Fruit fly (Drosophila melanogaster) whole organism, embryonic: ENCODE data around the gene CCAP-R.

Experiments
- CG14441 ChIP-seq: fragments of 200-800 bp; sonication (Bioruptor generic); IDR thresholded peaks from 2 replicates; pipeline ENCODE4 v1.3.6; 2022; ENCODE audit warnings: missing biosample characterization, missing genetic modification characterization
- CG14860 ChIP-seq: fragments of 200-800 bp; sonication (Bioruptor generic); IDR thresholded peaks from 3 replicates; pipeline ENCODE4 v1.3.6; 2022; ENCODE audit warnings: missing biosample characterization, missing genetic modification characterization; ENCODE audit not compliant: partially characterized antibody
- CG14965 ChIP-seq: fragments of 200-800 bp; sonication (Bioruptor generic); optimal IDR thresholded peaks from 2 replicates; lab custom pipeline; 2016; ENCODE audit warnings: missing biosample characterization, missing genetic modification characterization, borderline replicate concordance
- CG15479 ChIP-seq: fragments of 200-800 bp; sonication (Bioruptor generic); optimal IDR thresholded peaks from 3 replicates; lab custom pipeline; 2019; ENCODE audit warnings: missing biosample characterization, mild to moderate bottlenecking, missing genetic modification characterization, moderate library complexity
- CG17328 ChIP-seq: fragments of 200-800 bp; sonication (Bioruptor generic); IDR thresholded peaks from 2 replicates; pipeline ENCODE4 v1.3.6; 2022; ENCODE audit warnings: missing biosample characterization, missing genetic modification characterization
- CG1792 ChIP-seq: fragments of 200-800 bp; sonication (Bioruptor generic); optimal IDR thresholded peaks from 2 replicates; lab custom pipeline; 2016; ENCODE audit warnings: missing biosample characterization, missing genetic modification characterization
- CG18764 ChIP-seq: fragments of 200-800 bp; sonication (Bioruptor generic); optimal IDR thresholded peaks from 3 replicates; lab custom pipeline; 2016; ENCODE audit warnings: missing biosample characterization, missing genetic modification characterization
- CG2199 ChIP-seq: fragments of 200-800 bp; sonication (Bioruptor generic); IDR thresholded peaks from 3 replicates; pipeline ENCODE4 v1.3.6; 2022; ENCODE audit warnings: missing biosample characterization, missing genetic modification characterization
- CG30403 ChIP-seq: fragments of 200-800 bp; sonication (Bioruptor generic); optimal IDR thresholded peaks from 3 replicates; lab custom pipeline; 2016; ENCODE audit warnings: missing biosample characterization, missing genetic modification characterization
- CG3065 ChIP-seq: fragments of 200-800 bp; sonication (Bioruptor generic); optimal IDR thresholded peaks from 2 replicates; lab custom pipeline; 2016; ENCODE audit warnings: missing biosample characterization, missing genetic modification characterization
- CG32532 ChIP-seq: fragments of 200-800 bp; sonication (Bioruptor generic); IDR thresholded peaks from 2 replicates; pipeline ENCODE4 v1.3.6; 2022; ENCODE audit warnings: missing biosample characterization, missing genetic modification characterization
- CG6683 ChIP-seq: fragments of 200-800 bp; sonication (Bioruptor generic); optimal IDR thresholded peaks from 2 replicates; lab custom pipeline; 2017; ENCODE audit warnings: missing biosample characterization, mild to moderate bottlenecking, missing genetic modification characterization, missing genetic modification reagents
- CG7745 ChIP-seq: fragments of 200-800 bp; sonication (Bioruptor generic); optimal IDR thresholded peaks from 2 replicates; lab custom pipeline; 2018; ENCODE audit warnings: missing biosample characterization, mild to moderate bottlenecking, missing genetic modification characterization, moderate library complexity
- CG8924 ChIP-seq: fragments of 200-800 bp; optimal IDR thresholded peaks from 3 replicates; lab custom pipeline; 2019; ENCODE audit warnings: missing biosample characterization, mild to moderate bottlenecking, missing genetic modification characterization, moderate library complexity
- CHES-1-like ChIP-seq: fragments of 200-800 bp; sonication (Bioruptor generic); optimal IDR thresholded peaks from 2 replicates; lab custom pipeline; 2016; ENCODE audit warnings: missing biosample characterization, missing genetic modification characterization
- Dp ChIP-seq: fragments of 200-800 bp; sonication (Bioruptor generic); optimal IDR thresholded peaks from 2 replicates; lab custom pipeline; 2018; ENCODE audit warnings: missing biosample characterization, mild to moderate bottlenecking, missing genetic modification characterization, moderate library complexity
- Dref ChIP-seq: fragments of 200-800 bp; sonication (Bioruptor generic); IDR thresholded peaks from 2 replicates; pipeline ENCODE4 v1.3.6; 2022; ENCODE audit warnings: missing biosample characterization, missing genetic modification characterization
- Ets65A ChIP-seq: fragments of 200-800 bp; sonication (Bioruptor generic); peaks from one replicate; lab custom pipeline; 2016; ENCODE audit warnings: missing biosample characterization, missing genetic modification characterization
- Hmr ChIP-seq: fragments of 200-800 bp; sonication (Bioruptor generic); optimal IDR thresholded peaks from 3 replicates; lab custom pipeline; 2017; ENCODE audit warnings: mild to moderate bottlenecking, missing biosample characterization, missing genetic modification reagents, missing genetic modification characterization
- Hsf ChIP-seq: fragments of 200-800 bp; sonication (Bioruptor generic); optimal IDR thresholded peaks from 3 replicates; lab custom pipeline; 2016; ENCODE audit warnings: missing biosample characterization, missing genetic modification characterization
- Kr ChIP-seq: fragments of 200-800 bp; sonication (Bioruptor generic); optimal IDR thresholded peaks from 2 replicates; lab custom pipeline; 2017; ENCODE audit warnings: missing biosample characterization, mild to moderate bottlenecking, missing genetic modification characterization
- Lim3 ChIP-seq: fragments of 200-800 bp; sonication (Bioruptor generic); IDR thresholded peaks from 2 replicates; pipeline ENCODE4 v1.3.6; 2022; ENCODE audit warnings: missing biosample characterization, missing genetic modification characterization
- MBD-R2 ChIP-seq: fragments of 200-800 bp; sonication (Bioruptor generic); IDR thresholded peaks from 2 replicates; pipeline ENCODE4 v1.3.6; 2022; ENCODE audit warnings: missing biosample characterization, missing genetic modification characterization
- Mrtf ChIP-seq: fragments of 200-800 bp; sonication (Bioruptor generic); IDR thresholded peaks from 3 replicates; pipeline ENCODE4 v1.3.6; 2022; ENCODE audit warnings: missing biosample characterization, missing genetic modification characterization
- NfI ChIP-seq: fragments of 200-800 bp; sonication (Bioruptor generic); optimal IDR thresholded peaks from 3 replicates; lab custom pipeline; 2018; ENCODE audit warnings: missing biosample characterization, mild to moderate bottlenecking, missing genetic modification characterization, moderate library complexity
- Oaz ChIP-seq: fragments of 200-800 bp; sonication (Bioruptor generic); IDR thresholded peaks from 2 replicates; pipeline ENCODE4 v1.3.6; 2022; ENCODE audit warnings: missing biosample characterization, missing genetic modification characterization
- Ravus ChIP-seq: fragments of 200-800 bp; sonication (Bioruptor generic); IDR thresholded peaks from 2 replicates; pipeline ENCODE4 v1.3.6; 2022; ENCODE audit warnings: missing biosample characterization, missing genetic modification characterization
- Sry-δ ChIP-seq: fragments of 200-800 bp; sonication (Bioruptor generic); optimal IDR thresholded peaks from 2 replicates; lab custom pipeline; 2016; ENCODE audit warnings: missing biosample characterization, missing genetic modification characterization
- Stat92E ChIP-seq, 3 experiments: fragments of >200 bp in 2 of 3; fragments of 200-800 bp in 1 of 3; sonication (Bioruptor generic) in 1 of 3; optimal IDR thresholded peaks; 2 replicates each; lab custom pipeline; 2017 to 2019; ENCODE audit warnings: missing biosample characterization in 3 of 3, missing genetic modification characterization in 3 of 3, mild to moderate bottlenecking in 1 of 3, moderate library complexity in 1 of 3
- ara ChIP-seq: fragments of 200-800 bp; sonication (Bioruptor generic); IDR thresholded peaks from 2 replicates; pipeline ENCODE4 v1.3.6; 2022; ENCODE audit warnings: missing biosample characterization, missing genetic modification characterization
- bowl ChIP-seq: fragments of 200-800 bp; sonication (Bioruptor generic); IDR thresholded peaks from 2 replicates; pipeline ENCODE4 v1.3.6; 2022; ENCODE audit warnings: missing biosample characterization, missing genetic modification characterization
- cad ChIP-seq: fragments of >200 bp; optimal IDR thresholded peaks from 2 replicates; lab custom pipeline; 2017; ENCODE audit warnings: missing biosample characterization, missing genetic modification characterization
- chif ChIP-seq, 2 experiments: fragments of 200-800 bp; sonication (Bioruptor generic); optimal IDR thresholded peaks; 3 replicates each; lab custom pipeline; 2016; ENCODE audit warnings: missing biosample characterization in 2 of 2, missing genetic modification characterization in 2 of 2
- chinmo ChIP-seq: fragments of 200-800 bp; sonication (Bioruptor generic); IDR thresholded peaks from 4 replicates; pipeline ENCODE4 v1.3.6; 2022; ENCODE audit warnings: missing biosample characterization, missing genetic modification characterization; ENCODE audit not compliant: partially characterized antibody
- cwo ChIP-seq: fragments of 200-800 bp; sonication (Bioruptor generic); optimal IDR thresholded peaks from 3 replicates; lab custom pipeline; 2017; ENCODE audit warnings: missing biosample characterization, missing genetic modification characterization, mild to moderate bottlenecking, moderate library complexity, missing genetic modification reagents
- en ChIP-seq: fragments of 200-800 bp; sonication (Bioruptor generic); optimal IDR thresholded peaks from 2 replicates; lab custom pipeline; 2016; ENCODE audit warnings: missing biosample characterization, missing genetic modification characterization
- h ChIP-seq: fragments of >200 bp; optimal IDR thresholded peaks from 2 replicates; lab custom pipeline; 2017
- inv ChIP-seq: fragments of 200-800 bp; sonication (Bioruptor generic); IDR thresholded peaks from 2 replicates; pipeline ENCODE4 v1.3.6; 2022; ENCODE audit warnings: missing biosample characterization, missing genetic modification characterization; ENCODE audit not compliant: partially characterized antibody
- jigr1 ChIP-seq: fragments of 200-800 bp; sonication (Bioruptor generic); IDR thresholded peaks from 3 replicates; pipeline ENCODE4 v1.3.6; 2022; ENCODE audit warnings: missing biosample characterization, missing genetic modification characterization
- klu ChIP-seq: fragments of 200-800 bp; sonication (Bioruptor generic); IDR thresholded peaks from 2 replicates; pipeline ENCODE4 v1.3.6; 2022; ENCODE audit warnings: missing biosample characterization, missing genetic modification characterization
- lola ChIP-seq, 3 experiments: fragments of >200 bp in 2 of 3; fragments of 200-800 bp in 1 of 3; sonication (Bioruptor generic) in 1 of 3; optimal IDR thresholded peaks; 2 replicates each; lab custom pipeline; 2017 to 2019; ENCODE audit warnings: missing biosample characterization in 3 of 3, missing genetic modification characterization in 3 of 3, mild to moderate bottlenecking in 1 of 3, moderate library complexity in 1 of 3
- nau ChIP-seq: fragments of 200-800 bp; sonication (Bioruptor generic); optimal IDR thresholded peaks from 3 replicates; lab custom pipeline; 2017; ENCODE audit warnings: missing biosample characterization, mild to moderate bottlenecking, missing genetic modification characterization, missing genetic modification reagents
- nerfin-1 ChIP-seq: fragments of 200-800 bp; sonication (Bioruptor generic); optimal IDR thresholded peaks from 3 replicates; lab custom pipeline; 2019; ENCODE audit warnings: missing biosample characterization, mild to moderate bottlenecking, missing genetic modification characterization, moderate library complexity
- phol ChIP-seq: fragments of 200-800 bp; sonication (Bioruptor generic); optimal IDR thresholded peaks from 3 replicates; lab custom pipeline; 2018; ENCODE audit warnings: missing biosample characterization, mild to moderate bottlenecking, missing genetic modification characterization, moderate library complexity
- rib ChIP-seq: fragments of 200-800 bp; sonication (Bioruptor generic); IDR thresholded peaks from 2 replicates; pipeline ENCODE4 v1.3.6; 2022; ENCODE audit warnings: missing biosample characterization, missing genetic modification characterization
- tap ChIP-seq: fragments of 200-800 bp; optimal IDR thresholded peaks from 3 replicates; lab custom pipeline; 2019; ENCODE audit warnings: missing biosample characterization, mild to moderate bottlenecking, missing genetic modification characterization, moderate library complexity
- tio ChIP-seq: fragments of 200-800 bp; sonication (Bioruptor generic); optimal IDR thresholded peaks from 2 replicates; lab custom pipeline; 2017; ENCODE audit warnings: missing biosample characterization, missing genetic modification characterization, inconsistent platforms
- vfl ChIP-seq: fragments of 200-800 bp; sonication (Bioruptor generic); optimal IDR thresholded peaks from 2 replicates; lab custom pipeline; 2016; ENCODE audit warnings: missing biosample characterization, missing genetic modification characterization
- wdn ChIP-seq: fragments of 200-800 bp; sonication (Bioruptor generic); IDR thresholded peaks from 2 replicates; pipeline ENCODE4 v1.3.6; 2022; ENCODE audit warnings: missing biosample characterization, missing genetic modification characterization

Gene CCAP-R

DNA sequence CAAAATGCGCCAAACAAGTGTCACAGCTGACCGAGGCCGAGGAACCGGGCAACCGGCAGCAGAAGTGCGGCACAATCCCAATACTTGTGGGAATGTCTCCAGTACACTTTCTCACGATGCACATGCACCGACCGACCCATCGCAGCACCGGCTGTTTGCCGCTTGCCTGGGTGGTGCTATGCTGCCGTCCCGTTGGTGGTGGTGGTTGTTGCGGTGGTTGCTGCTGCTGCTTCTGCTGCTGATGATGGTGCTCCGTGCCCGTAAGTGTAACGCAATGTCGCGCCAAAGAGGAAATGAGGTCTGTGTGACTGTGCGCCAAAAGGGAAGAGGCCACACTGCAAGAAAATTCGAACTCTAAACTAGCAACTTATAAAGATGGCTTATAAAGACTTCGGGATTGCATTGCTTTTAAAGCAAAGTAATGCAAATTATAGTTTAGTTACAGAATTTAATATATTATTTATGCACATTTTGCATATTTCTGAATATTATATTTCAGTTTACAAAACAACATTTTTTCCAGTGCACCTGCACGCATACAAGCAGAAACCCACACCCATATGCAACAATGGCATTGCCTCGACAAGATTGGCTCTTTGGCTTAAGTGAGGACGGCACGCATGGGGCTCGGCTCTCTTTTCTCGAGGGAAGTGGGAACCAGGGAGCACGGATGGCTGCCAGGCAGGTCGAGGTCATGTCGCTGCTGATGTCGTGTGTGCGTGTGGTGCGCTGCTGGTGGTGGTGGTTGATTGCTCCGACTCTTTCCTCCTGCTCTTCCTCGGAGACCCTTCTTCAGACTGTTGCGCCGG lies 40.3 kb upstream of the CCAP-R start, which contains the start of gene CG43116 (continued):
- TF ChIP-seq tio (GFP tag; lab: Kevin White, UChicago) (peak; percentile 85), Ravus (GFP tag; lab: Robert Waterston, UW) (peak; percentile 32; the same call in 1 of the 2 replicates), inv (GFP tag; lab: Robert Waterston, UW) (no peak), nerfin-1 (peak; percentile 94), Dp (GFP tag; lab: Kevin White, UChicago) (no peak), Hmr (GFP tag; lab: Kevin White, UChicago) (no peak), vfl (GFP tag; lab: Kevin White, UChicago) (no peak), tap (tag; lab: Kevin White, UChicago) (peak; percentile 80), CG18764 (GFP tag; lab: Kevin White, UChicago) (peak; percentile 80), NfI (GFP tag; lab: Kevin White, UChicago) (no peak), CG1792 (GFP tag; lab: Kevin White, UChicago) (no peak), en (GFP tag; lab: Kevin White, UChicago) (peak; percentile 68), cad (GFP tag; lab: Kevin White, UChicago) (no peak), Mrtf (GFP tag; lab: Robert Waterston, UW) (peak; percentile 54; the same call in 1 of the 3 replicates), CG14441 (GFP tag; lab: Robert Waterston, UW) (peak; percentile 53), MBD-R2 (GFP tag; lab: Robert Waterston, UW) (no peak), chinmo (GFP tag; lab: Robert Waterston, UW) (no peak), CG7745 (tag; lab: Kevin White, UChicago) (peak; percentile 76), rib (GFP tag; lab: Robert Waterston, UW) (no peak), CHES-1-like (GFP tag; lab: Kevin White, UChicago) (no peak), CG17328 (peak; percentile 93), jigr1 (GFP tag; lab: Robert Waterston, UW) (0 out of 3 replicates have a peak, but pooled peaks have one; percentile 14), h (lab: Kevin White, UChicago) (no peak), CG3065 (GFP tag; lab: Kevin White, UChicago) (peak; percentile 84), CG15479 (peak; percentile 2), Sry-δ (no peak), CG6683 (GFP tag; lab: Kevin White, UChicago) (no peak), bowl (0 out of 2 replicates have a peak, but pooled peaks have one; percentile 17), lola (GFP tag; optimal IDR thresholded peaks at IDR 0.05; lab: Kevin White, UChicago) (peak in 1 of 3 experiments; percentile 98), CG14965 (GFP tag; lab: Kevin White, UChicago) (no peak), chif (GFP tag; optimal IDR thresholded peaks at IDR 0.05; lab: Kevin White, UChicago) (peak; percentile 67 to 94), Stat92E (GFP tag; optimal IDR thresholded peaks at IDR 0.05; lab: Kevin White, UChicago) (peak in 1 of 3 experiments; percentile 91), CG14860 (GFP tag; lab: Robert Waterston, UW) (no peak), cwo (GFP tag; lab: Kevin White, UChicago) (no peak), CG32532 (GFP tag; lab: Robert Waterston, UW) (no peak), phol (peak; percentile 95), nau (no peak), CG8924 (tag; lab: Kevin White, UChicago) (peak; percentile 88), Oaz (GFP tag; lab: Robert Waterston, UW) (peak; percentile 35; the same call in 1 of the 2 replicates), Hsf (GFP tag; lab: Kevin White, UChicago) (peak; percentile 82), Lim3 (GFP tag; lab: Robert Waterston, UW) (peak; percentile 48), klu (GFP tag; lab: Robert Waterston, UW) (peak; percentile 63; the same call in 1 of the 2 replicates), CG30403 (GFP tag; lab: Kevin White, UChicago) (peak; percentile 83), Dref (GFP tag; lab: Robert Waterston, UW) (0 out of 2 replicates have a peak, but pooled peaks have one; percentile 13), wdn (no peak), Kr (GFP tag; lab: Kevin White, UChicago) (peak; percentile 92), Ets65A (peak; percentile 45), CG2199 (GFP tag; lab: Robert Waterston, UW) (no peak), ara (peak; percentile 94)
